Worm (Caenorhabditis elegans) whole organism, L3 larva: ENCODE results near the gene brp-1.

ENCODE experiments used
- R02D3.7 ChIP-seq: fragments of 150-350 bp; optimal IDR thresholded peaks from 2 replicates; lab custom pipeline; 2014; ENCODE audit warnings: missing biosample characterization, missing genetic modification characterization
- aly-2 ChIP-seq: fragments of 150-350 bp; optimal IDR thresholded peaks from 2 replicates; lab custom pipeline; 2014; ENCODE audit warnings: missing biosample characterization, missing genetic modification characterization
- ceh-16 ChIP-seq: sonication (generic microtip); optimal IDR thresholded peaks from 2 replicates; lab custom pipeline; 2017; ENCODE audit warnings: missing biosample characterization, missing genetic modification characterization
- ceh-28 ChIP-seq: fragments of 150-350 bp; optimal IDR thresholded peaks from 2 replicates; lab custom pipeline; 2014; ENCODE audit warnings: missing biosample characterization, missing genetic modification reagents, missing genetic modification characterization
- ceh-82 ChIP-seq: fragments of 150-350 bp; optimal IDR thresholded peaks from 2 replicates; lab custom pipeline; 2014; ENCODE audit warnings: missing biosample characterization, missing genetic modification characterization
- ceh-9 ChIP-seq: sonication (generic microtip); optimal IDR thresholded peaks from 2 replicates; lab custom pipeline; 2018; ENCODE audit warnings: missing biosample characterization, missing genetic modification characterization
- daf-12 ChIP-seq: fragments of 150-350 bp; optimal IDR thresholded peaks from 2 replicates; lab custom pipeline; 2014; ENCODE audit warnings: missing biosample characterization, missing genetic modification reagents, missing genetic modification characterization
- egl-27 ChIP-seq: sonication (generic microtip); optimal IDR thresholded peaks from 4 replicates; lab custom pipeline; 2017; ENCODE audit warnings: missing biosample characterization, missing genetic modification reagents, missing genetic modification characterization
- egl-5 ChIP-seq: fragments of 150-350 bp; optimal IDR thresholded peaks from 2 replicates; lab custom pipeline; 2017; ENCODE audit warnings: missing biosample characterization, missing genetic modification reagents, missing genetic modification characterization, inconsistent platforms
- elt-2 ChIP-seq: sonication (generic microtip); optimal IDR thresholded peaks from 2 replicates; lab custom pipeline; 2016; ENCODE audit warnings: missing genetic modification reagents, mild to moderate bottlenecking, missing genetic modification characterization, missing compliant biosample characterization
- elt-3 ChIP-seq, 3 experiments: fragments of 150-350 bp in 1 of 3; sonication (generic microtip) in 2 of 3; optimal IDR thresholded peaks; 2 replicates in 2 of 3; 4 replicates in 1 of 3; lab custom pipeline; 2014 to 2017; ENCODE audit warnings: missing biosample characterization in 3 of 3, missing genetic modification characterization in 3 of 3
- eor-1 ChIP-seq, 2 experiments: fragments of 150-350 bp; optimal IDR thresholded peaks; 2 replicates each; lab custom pipeline; 2014 to 2018; ENCODE audit warnings: missing biosample characterization in 2 of 2, missing genetic modification characterization in 2 of 2
- fos-1 ChIP-seq: fragments of 150-350 bp; optimal IDR thresholded peaks from 2 replicates; lab custom pipeline; 2014; ENCODE audit warnings: missing biosample characterization, missing genetic modification characterization
- hmg-11 ChIP-seq: sonication (generic microtip); optimal IDR thresholded peaks from 2 replicates; lab custom pipeline; 2016; ENCODE audit warnings: missing genetic modification characterization, missing compliant biosample characterization
- jun-1 ChIP-seq: fragments of 150-350 bp; optimal IDR thresholded peaks from 2 replicates; lab custom pipeline; 2014; ENCODE audit warnings: missing biosample characterization, missing genetic modification reagents, missing genetic modification characterization
- lin-15B ChIP-seq: fragments of 150-350 bp; optimal IDR thresholded peaks from 2 replicates; lab custom pipeline; 2014; ENCODE audit warnings: missing biosample characterization, missing genetic modification characterization
- lin-39 ChIP-seq: fragments of 150-350 bp; optimal IDR thresholded peaks from 2 replicates; lab custom pipeline; 2018; ENCODE audit warnings: missing biosample characterization, missing genetic modification reagents, missing genetic modification characterization
- mdl-1 ChIP-seq: fragments of 150-350 bp; optimal IDR thresholded peaks from 2 replicates; lab custom pipeline; 2014; ENCODE audit warnings: missing biosample characterization, missing genetic modification characterization
- mml-1 ChIP-seq: fragments of 150-350 bp; sonication (generic microtip); optimal IDR thresholded peaks from 3 replicates; lab custom pipeline; 2014; ENCODE audit warnings: missing biosample characterization, missing genetic modification characterization
- nfya-1 ChIP-seq: sonication (generic microtip); optimal IDR thresholded peaks from 2 replicates; lab custom pipeline; 2017; ENCODE audit warnings: missing genetic modification characterization, mild to moderate bottlenecking, missing compliant biosample characterization, antibody characterized with exemption, moderate library complexity; ENCODE audit not compliant: insufficient read depth
- nhr-23 ChIP-seq: fragments of 150-350 bp; optimal IDR thresholded peaks from 2 replicates; lab custom pipeline; 2014; ENCODE audit warnings: missing biosample characterization, missing genetic modification reagents, missing genetic modification characterization
- nhr-25 ChIP-seq: sonication (generic microtip); optimal IDR thresholded peaks from 2 replicates; lab custom pipeline; 2017; ENCODE audit warnings: missing biosample characterization, missing genetic modification characterization
- nhr-28 ChIP-seq: fragments of 150-350 bp; optimal IDR thresholded peaks from 2 replicates; lab custom pipeline; 2014; ENCODE audit warnings: missing biosample characterization, missing genetic modification characterization
- nhr-43 ChIP-seq: sonication (generic microtip); optimal IDR thresholded peaks from 2 replicates; lab custom pipeline; 2016; ENCODE audit warnings: mild to moderate bottlenecking, missing genetic modification characterization, missing compliant biosample characterization; ENCODE audit not compliant: poor library complexity, severe bottlenecking
- nhr-77 ChIP-seq: fragments of 150-350 bp; optimal IDR thresholded peaks from 2 replicates; lab custom pipeline; 2014; ENCODE audit warnings: missing biosample characterization, missing genetic modification characterization
- pha-4 ChIP-seq: fragments of 150-350 bp; optimal IDR thresholded peaks from 2 replicates; lab custom pipeline; 2014; ENCODE audit warnings: missing biosample characterization, missing genetic modification reagents, missing genetic modification characterization
- pqm-1 ChIP-seq: fragments of 150-350 bp; optimal IDR thresholded peaks from 2 replicates; lab custom pipeline; 2017; ENCODE audit warnings: missing biosample characterization, missing genetic modification characterization, inconsistent platforms
- sea-2 ChIP-seq: fragments of 150-350 bp; sonication (generic microtip); optimal IDR thresholded peaks from 4 replicates; lab custom pipeline; 2014; ENCODE audit warnings: missing biosample characterization, missing genetic modification reagents, missing genetic modification characterization
- skn-1 ChIP-seq: fragments of 150-350 bp; optimal IDR thresholded peaks from 2 replicates; lab custom pipeline; 2014; ENCODE audit warnings: missing biosample characterization, missing genetic modification characterization
- snpc-4 ChIP-seq: fragments of 150-350 bp; optimal IDR thresholded peaks from 2 replicates; lab custom pipeline; 2014; ENCODE audit warnings: missing biosample characterization, missing genetic modification characterization
- tbx-2 ChIP-seq: sonication (generic microtip); optimal IDR thresholded peaks from 2 replicates; lab custom pipeline; 2016; ENCODE audit warnings: mild to moderate bottlenecking, missing genetic modification characterization, missing compliant biosample characterization
- unc-39 ChIP-seq: sonication (generic microtip); optimal IDR thresholded peaks from 4 replicates; lab custom pipeline; 2017; ENCODE audit warnings: missing biosample characterization, missing genetic modification characterization
- zag-1 ChIP-seq: fragments of 150-350 bp; optimal IDR thresholded peaks from 2 replicates; lab custom pipeline; 2014; ENCODE audit warnings: missing biosample characterization, missing genetic modification characterization
- ztf-11 ChIP-seq: fragments of 150-350 bp; optimal IDR thresholded peaks from 2 replicates; lab custom pipeline; 2014; ENCODE audit warnings: missing biosample characterization, missing genetic modification characterization

The brp-1 gene

ce11 chrIII:12005052-12005451 lies 15.3 kb upstream of the brp-1 start:
- peak; percentile 1 for TF ChIP-seq pha-4 (tag; lab: Kevin White, UChicago)

ce11 chrIII:12009321-12009720 lies 11.0 kb upstream of the brp-1 start:
- TF ChIP-seq daf-12 (tag; lab: Kevin White, UChicago) (no peak), skn-1 (tag; lab: Kevin White, UChicago) (no peak), lin-39 (tag; lab: Kevin White, UChicago) (no peak), unc-39 (tag; lab: Kevin White, UChicago) (no peak), ztf-11 (tag; lab: Kevin White, UChicago) (no peak), ceh-9 (tag; lab: Kevin White, UChicago) (no peak), egl-5 (no peak), nhr-43 (tag; lab: Kevin White, UChicago) (no peak), snpc-4 (tag; lab: Kevin White, UChicago) (no peak), R02D3.7 (tag; lab: Kevin White, UChicago) (no peak), pqm-1 (tag; lab: Kevin White, UChicago) (no peak), sea-2 (no peak), eor-1 (tag; optimal IDR thresholded peaks at IDR 0.05; lab: Kevin White, UChicago) (no peak), ceh-82 (no peak), ceh-28 (tag; lab: Kevin White, UChicago) (no peak)

- TF ChIP-seq nfya-1, result no peak
- peak; percentile 64 for TF ChIP-seq nhr-25 (tag; lab: Kevin White, UChicago)
- peak; percentile 53 for TF ChIP-seq egl-5
- TF ChIP-seq pha-4 (tag; lab: Kevin White, UChicago), result peak; percentile 10
Observed at ce11 chrIII:12009764-12010163, 10.6 kb upstream of the brp-1 start.

DNA sequence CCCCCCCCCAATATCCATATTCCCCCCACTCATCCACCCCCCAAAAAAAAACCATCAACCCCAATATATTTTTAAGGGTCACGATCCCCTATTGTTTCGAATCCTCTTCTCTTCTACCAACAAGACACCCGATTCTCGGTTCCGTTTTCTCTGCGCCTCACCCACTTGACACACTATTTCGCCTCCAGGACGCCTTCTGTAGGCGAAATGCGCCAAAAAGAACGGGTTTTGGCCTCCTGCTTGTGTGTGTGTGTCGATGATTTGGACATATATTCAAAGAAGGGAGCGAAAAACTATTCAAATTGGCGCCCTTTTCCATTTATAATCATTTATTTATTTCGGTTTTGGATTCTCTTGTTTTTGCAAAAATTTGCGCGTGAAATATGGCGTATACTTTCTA lies 7.3 kb upstream of the brp-1 start:
- peak; percentile 6 for TF ChIP-seq hmg-11 (tag; lab: Kevin White, UChicago)
- TF ChIP-seq ztf-11 (tag; lab: Kevin White, UChicago), result no peak
- no peak for TF ChIP-seq ceh-16 (tag; lab: Kevin White, UChicago)
- peak; percentile 69 for TF ChIP-seq nhr-25 (tag; lab: Kevin White, UChicago)
- peak; percentile 52 for TF ChIP-seq nhr-23 (tag; lab: Kevin White, UChicago)
- TF ChIP-seq nfya-1, result no peak

DNA sequence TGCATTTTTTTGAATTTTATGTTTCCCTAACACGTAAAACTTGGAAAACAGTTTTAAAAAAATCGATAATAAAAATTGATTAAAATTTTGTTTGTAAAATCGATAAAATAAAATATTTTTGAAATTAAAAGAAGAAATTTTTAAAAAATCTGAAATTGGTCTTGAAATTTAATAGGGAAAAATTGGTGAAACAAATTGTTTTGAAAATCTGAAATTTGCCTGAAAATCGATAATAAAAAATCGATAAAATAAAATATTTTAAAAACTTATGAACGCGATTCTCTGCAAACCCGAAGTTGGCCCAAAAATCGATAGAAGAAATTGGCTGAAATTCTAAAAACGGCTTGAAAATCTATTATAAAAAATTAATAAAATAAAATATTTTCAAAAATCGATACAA lies 6.6 kb upstream of the brp-1 start:
- no peak for TF ChIP-seq egl-27
- TF ChIP-seq ceh-28 (tag; lab: Kevin White, UChicago), result peak; percentile 56
- TF ChIP-seq, all 47 proteins: peak for 1

DNA sequence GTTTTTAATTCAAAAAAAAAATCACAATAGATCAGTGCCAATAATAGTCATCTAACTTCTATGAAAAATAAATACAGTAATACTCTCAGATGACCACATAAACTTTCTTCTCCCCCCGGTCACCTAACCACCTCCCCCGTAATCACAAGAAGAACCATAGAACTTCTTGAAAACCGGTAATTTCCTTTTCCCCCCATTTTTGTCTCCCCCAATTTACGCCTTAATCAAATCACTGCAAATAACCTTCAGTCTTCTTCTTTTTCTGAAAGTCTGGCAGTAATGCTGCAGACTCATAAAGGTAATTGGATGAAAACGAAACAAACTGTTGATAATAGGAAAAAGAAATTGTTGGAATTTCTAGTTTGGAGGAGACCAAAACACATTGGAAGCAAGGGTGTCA lies 5.8 kb upstream of the brp-1 start:
- TF ChIP-seq pqm-1 (tag; lab: Kevin White, UChicago) (no peak), nhr-28 (tag; lab: Kevin White, UChicago) (no peak), elt-2 (tag; lab: Kevin White, UChicago) (no peak), daf-12 (tag; lab: Kevin White, UChicago) (no peak), aly-2 (no peak), lin-15B (tag; lab: Kevin White, UChicago) (no peak), ceh-28 (tag; lab: Kevin White, UChicago) (no peak), elt-3 (tag; optimal IDR thresholded peaks at IDR 0.05; lab: Kevin White, UChicago) (no peak), tbx-2 (tag; lab: Kevin White, UChicago) (no peak), snpc-4 (tag; lab: Kevin White, UChicago) (no peak), mml-1 (tag; lab: Kevin White, UChicago) (no peak), nhr-43 (tag; lab: Kevin White, UChicago) (no peak), skn-1 (tag; lab: Kevin White, UChicago) (no peak), jun-1 (no peak), nhr-25 (tag; lab: Kevin White, UChicago) (no peak)

DNA sequence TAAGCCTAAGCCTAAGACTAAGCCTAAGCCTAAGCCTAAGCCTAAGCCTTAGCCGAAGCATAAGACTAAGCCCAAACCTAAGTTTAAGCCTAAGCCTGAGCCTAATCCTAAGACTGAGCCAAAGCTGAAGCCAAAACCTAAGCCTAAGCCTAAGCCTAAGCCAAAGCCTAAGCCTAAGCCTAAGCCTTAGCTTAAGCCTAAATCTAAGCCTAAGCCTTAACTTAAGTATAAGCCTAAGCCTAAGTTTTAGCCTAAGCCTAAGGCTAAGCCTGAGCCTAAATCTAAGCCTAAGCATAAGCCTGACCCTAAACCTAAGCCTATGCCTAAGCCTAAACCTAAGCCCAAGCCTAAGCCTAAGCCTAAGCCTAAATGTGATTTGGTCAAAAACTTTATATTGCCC lies 5.2 kb upstream of the brp-1 start:
- TF ChIP-seq zag-1 (tag; lab: Kevin White, UChicago) (no peak), fos-1 (tag; lab: Kevin White, UChicago) (no peak), eor-1 (tag; optimal IDR thresholded peaks at IDR 0.05; lab: Kevin White, UChicago) (no peak), lin-39 (tag; lab: Kevin White, UChicago) (no peak), ceh-16 (tag; lab: Kevin White, UChicago) (no peak), unc-39 (tag; lab: Kevin White, UChicago) (no peak), nhr-77 (no peak), jun-1 (no peak), nhr-23 (tag; lab: Kevin White, UChicago) (no peak), ceh-82 (no peak), mdl-1 (tag; lab: Kevin White, UChicago) (no peak)
- TF ChIP-seq, all 47 proteins: peak for 0
